Worm (Caenorhabditis elegans) whole organism, mixed stage, embryonic: ENCODE results near the gene cdkl-1.

Source experiments
- ceh-39 ChIP-seq: fragments of 150-350 bp; optimal IDR thresholded peaks from 2 replicates; lab custom pipeline; 2014; ENCODE audit warnings: missing biosample characterization, missing genetic modification characterization
- ceh-83 ChIP-seq: fragments of 200-800 bp; sonication (Bioruptor generic); optimal IDR thresholded peaks from 2 replicates; lab custom pipeline; 2018; ENCODE audit warnings: mild to moderate bottlenecking, missing genetic modification characterization, missing compliant biosample characterization
- drap-1 ChIP-seq: fragments of 200-800 bp; sonication (Bioruptor generic); optimal IDR thresholded peaks from 3 replicates; lab custom pipeline; 2018; ENCODE audit warnings: mild to moderate bottlenecking, missing genetic modification characterization, missing compliant biosample characterization
- elt-1 ChIP-seq: sonication (generic microtip); optimal IDR thresholded peaks from 2 replicates; lab custom pipeline; 2017; ENCODE audit warnings: missing genetic modification characterization, mild to moderate bottlenecking, missing compliant biosample characterization, antibody characterized with exemption, moderate library complexity, borderline replicate concordance; ENCODE audit not compliant: insufficient read depth
- elt-3 ChIP-seq: fragments of 150-350 bp; optimal IDR thresholded peaks from 2 replicates; lab custom pipeline; 2014; ENCODE audit warnings: missing biosample characterization, missing genetic modification characterization
- nhr-237 ChIP-seq: fragments of 150-350 bp; optimal IDR thresholded peaks from 2 replicates; lab custom pipeline; 2014; ENCODE audit warnings: missing biosample characterization, missing genetic modification characterization
- nhr-28 ChIP-seq: fragments of 150-350 bp; optimal IDR thresholded peaks from 2 replicates; lab custom pipeline; 2014; ENCODE audit warnings: missing biosample characterization, missing genetic modification characterization
- nhr-76 ChIP-seq: sonication (generic microtip); optimal IDR thresholded peaks from 2 replicates; lab custom pipeline; 2017; ENCODE audit warnings: missing biosample characterization, missing genetic modification characterization
- unc-120 ChIP-seq: sonication (generic microtip); optimal IDR thresholded peaks from 2 replicates; lab custom pipeline; 2017; ENCODE audit warnings: missing genetic modification characterization, missing compliant biosample characterization; ENCODE audit not compliant: poor library complexity, severe bottlenecking
- unc-39 ChIP-seq: fragments of 150-350 bp; optimal IDR thresholded peaks from 2 replicates; lab custom pipeline; 2014; ENCODE audit warnings: missing biosample characterization, missing genetic modification characterization
- unc-62 ChIP-seq: fragments of 150-350 bp; optimal IDR thresholded peaks from 2 replicates; lab custom pipeline; 2014; ENCODE audit warnings: missing biosample characterization, missing genetic modification reagents, missing genetic modification characterization

DNA sequence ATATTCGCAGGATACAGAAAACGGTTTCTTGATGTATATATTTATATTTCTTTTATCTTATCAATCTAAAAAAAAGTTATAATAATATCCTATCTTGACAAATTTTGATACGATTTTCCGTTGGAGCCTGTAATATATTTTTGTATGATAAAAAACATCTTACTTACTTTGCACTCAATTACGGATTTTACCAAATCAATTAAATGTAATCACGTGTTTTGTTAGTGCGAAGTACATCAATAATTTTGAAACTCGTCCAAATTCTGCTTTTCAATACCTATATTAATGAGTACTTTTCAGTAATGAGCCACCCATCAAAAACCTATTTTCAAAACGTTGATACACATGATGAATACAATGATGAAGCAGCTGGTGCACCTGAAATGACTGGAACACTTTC, 50.7 kb downstream of the cdkl-1 start, which contains the start of gene T19C4.1:
- TF ChIP-seq nhr-28 (tag; lab: Kevin White, UChicago) (no peak), unc-39 (tag; lab: Kevin White, UChicago) (no peak), nhr-76 (tag; lab: Kevin White, UChicago) (no peak), drap-1 (GFP tag; lab: Kevin White, UChicago) (no peak), nhr-237 (tag; lab: Kevin White, UChicago) (no peak), ceh-83 (GFP tag; lab: Kevin White, UChicago) (no peak), elt-1 (tag; lab: Kevin White, UChicago) (no peak), elt-3 (tag; lab: Kevin White, UChicago) (no peak), unc-62 (GFP tag; lab: Kevin White, UChicago) (no peak), unc-120 (no peak), ceh-39 (no peak)
